Fruit fly (Drosophila melanogaster) whole organism, pupa: ENCODE results near the gene Trs23.

ENCODE experiments used
- CG10348 ChIP-seq: fragments of 200-800 bp; sonication (Bioruptor generic); IDR thresholded peaks from 2 replicates; pipeline ENCODE4 v1.3.6; 2022; ENCODE audit warnings: missing biosample characterization, missing genetic modification characterization
- CG12605 ChIP-seq: fragments of 200-800 bp; sonication (Bioruptor generic); IDR thresholded peaks from 2 replicates; pipeline ENCODE4 v1.3.6; 2022; ENCODE audit warnings: missing biosample characterization, missing genetic modification characterization
- CG13204 ChIP-seq: fragments of 200-800 bp; sonication (Bioruptor generic); optimal IDR thresholded peaks from 2 replicates; lab custom pipeline; 2018; ENCODE audit warnings: missing biosample characterization, mild to moderate bottlenecking, missing genetic modification characterization, moderate library complexity
- CG17806 ChIP-seq: fragments of 200-800 bp; sonication (Bioruptor generic); optimal IDR thresholded peaks from 2 replicates; lab custom pipeline; 2018; ENCODE audit warnings: missing biosample characterization, mild to moderate bottlenecking, missing genetic modification characterization, moderate library complexity
- CG8159 ChIP-seq: fragments of 200-800 bp; sonication (Bioruptor generic); optimal IDR thresholded peaks from 3 replicates; lab custom pipeline; 2018; ENCODE audit warnings: missing biosample characterization, mild to moderate bottlenecking, missing genetic modification characterization, moderate library complexity
- CG9948 ChIP-seq: fragments of 200-800 bp; sonication (Bioruptor generic); optimal IDR thresholded peaks from 2 replicates; lab custom pipeline; 2018; ENCODE audit warnings: missing biosample characterization, mild to moderate bottlenecking, missing genetic modification characterization, moderate library complexity
- EcR ChIP-seq: fragments of 200-800 bp; sonication (Bioruptor generic); optimal IDR thresholded peaks from 3 replicates; lab custom pipeline; 2019; ENCODE audit warnings: missing biosample characterization, missing genetic modification characterization, mild to moderate bottlenecking, moderate library complexity, missing genetic modification reagents
- Pif1A ChIP-seq: fragments of 200-800 bp; sonication (Bioruptor generic); optimal IDR thresholded peaks from 3 replicates; lab custom pipeline; 2016; ENCODE audit warnings: missing biosample characterization, missing genetic modification characterization

dm6 chr2L:8721028-8721427 is 35.0 kb downstream of the Trs23 start:
- TF ChIP-seq Pif1A (GFP tag; lab: Kevin White, UChicago) (no peak), CG13204 (no peak), CG8159 (tag; lab: Kevin White, UChicago) (no peak), CG17806 (tag; lab: Kevin White, UChicago) (no peak), EcR (GFP tag; lab: Kevin White, UChicago) (no peak), CG9948 (no peak), CG10348 (GFP tag; lab: Robert Waterston, UW) (no peak), CG12605 (GFP tag; lab: Robert Waterston, UW) (no peak)
